3 worm cellular contexts compared by ENCODE assay signal in the genomic region with DNA sequence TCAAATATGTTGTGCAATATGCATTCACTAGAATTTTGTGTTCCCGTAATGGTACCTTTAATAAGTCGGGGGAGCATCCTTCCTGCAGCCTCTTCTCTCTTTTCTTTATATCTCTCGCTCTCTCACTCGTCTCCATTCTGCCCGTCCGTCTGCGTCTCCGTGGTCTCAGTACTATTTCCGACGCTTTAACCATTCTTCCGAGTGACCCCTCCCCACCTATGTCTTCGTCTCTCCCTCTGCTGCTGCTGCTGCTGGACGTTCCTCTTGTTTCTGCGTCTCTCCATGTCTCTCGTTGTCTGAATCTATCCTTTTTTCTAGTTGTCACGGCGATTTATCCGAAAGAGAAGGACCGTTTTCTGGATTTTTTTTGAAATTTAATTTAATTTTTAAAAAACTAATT.
A peak's percentile ranks its signal among the peaks of the same experiment; 100 is the strongest.
TF ChIP-seq lines count a peak whose summit lies in the region.

No protein-coding gene starts in this region.

TF ChIP-seq in whole organism, L1 larva, 84 proteins besides CTCF, POLR2A, EP300 and RAD21 (continued from another document):
- peak; percentile 61 to 69 for TF ChIP-seq lsy-2 (tag; optimal IDR thresholded peaks at IDR 0.05; lab: Kevin White, UChicago)
- TF ChIP-seq ceh-88 (GFP tag; IDR thresholded peaks at IDR 0.05; lab: Robert Waterston, UW) = no peak
- TF ChIP-seq nhr-47 (tag; optimal IDR thresholded peaks at IDR 0.05; lab: Kevin White, UChicago) = peak; percentile 80
- TF ChIP-seq unc-130 (tag; optimal IDR thresholded peaks at IDR 0.05; lab: Kevin White, UChicago) = no peak
- no peak for TF ChIP-seq nhr-237 (tag; optimal IDR thresholded peaks at IDR 0.05; lab: Kevin White, UChicago)
- peak; percentile 61 for TF ChIP-seq nhr-11 (tag; optimal IDR thresholded peaks at IDR 0.05; lab: Kevin White, UChicago)
- TF ChIP-seq Y116A8C.19 (tag; optimal IDR thresholded peaks at IDR 0.05; lab: Kevin White, UChicago; ENCODE audit: borderline replicate concordance) = no peak
- peak; percentile 39 for TF ChIP-seq isw-1 (GFP tag; IDR thresholded peaks at IDR 0.05; lab: Robert Waterston, UW)
- TF ChIP-seq mep-1 (tag; optimal IDR thresholded peaks at IDR 0.05; lab: Kevin White, UChicago) = peak; percentile 78
- peak; percentile 60 for TF ChIP-seq nhr-19 (GFP tag; conservative IDR thresholded peaks at IDR 0.05; lab: Robert Waterston, UW)
- peak; percentile 25 for TF ChIP-seq fkh-8 (tag; optimal IDR thresholded peaks at IDR 0.05; lab: Kevin White, UChicago)
- TF ChIP-seq lin-39 (tag; optimal IDR thresholded peaks at IDR 0.05; lab: Kevin White, UChicago) = peak; percentile 28
- TF ChIP-seq fkh-10 (GFP tag; optimal IDR thresholded peaks at IDR 0.05; lab: Kevin White, UChicago) = peak; percentile 43
- TF ChIP-seq dsc-1 (tag; optimal IDR thresholded peaks at IDR 0.05; lab: Kevin White, UChicago) = peak; percentile 60
- peak; percentile 53 for TF ChIP-seq nhr-90 (tag; optimal IDR thresholded peaks at IDR 0.05; lab: Kevin White, UChicago; ENCODE audit: poor library complexity)
- no peak for TF ChIP-seq unc-98 (GFP tag; IDR thresholded peaks at IDR 0.05; lab: Robert Waterston, UW)
- TF ChIP-seq swsn-7 (tag; optimal IDR thresholded peaks at IDR 0.05; lab: Kevin White, UChicago) = peak; percentile 86
- peak; percentile 66 for TF ChIP-seq xbp-1 (tag; optimal IDR thresholded peaks at IDR 0.05; lab: Kevin White, UChicago)
- TF ChIP-seq nhr-71 (tag; optimal IDR thresholded peaks at IDR 0.05; lab: Kevin White, UChicago) = peak; percentile 89
- peak; percentile 82 for TF ChIP-seq unc-86 (tag; optimal IDR thresholded peaks at IDR 0.05; lab: Kevin White, UChicago)
- TF ChIP-seq nhr-85 (tag; lab: Kevin White, UChicago) = peak; percentile 69
- TF ChIP-seq rnt-1 (tag; optimal IDR thresholded peaks at IDR 0.05; lab: Kevin White, UChicago) = peak; percentile 79
- peak; percentile 66 for TF ChIP-seq lin-13 (GFP tag; optimal IDR thresholded peaks at IDR 0.05; lab: Kevin White, UChicago)
- TF ChIP-seq tbx-2 (tag; optimal IDR thresholded peaks at IDR 0.05; lab: Kevin White, UChicago) = peak; percentile 80
- peak; percentile 0 for TF ChIP-seq F16B12.6 (tag; optimal IDR thresholded peaks at IDR 0.05; lab: Kevin White, UChicago)

TF ChIP-seq in whole organism, L3 larva, 47 proteins besides CTCF, POLR2A, EP300 and RAD21 (continued from another document):
- TF ChIP-seq nfya-1 (tag; optimal IDR thresholded peaks at IDR 0.05; lab: Kevin White, UChicago; ENCODE audit: insufficient read depth) = peak; percentile 87
- peak; percentile 55 for TF ChIP-seq nhr-25 (tag; optimal IDR thresholded peaks at IDR 0.05; lab: Kevin White, UChicago)
- no peak for TF ChIP-seq nhr-237 (tag; optimal IDR thresholded peaks at IDR 0.05; lab: Kevin White, UChicago)
- no peak for TF ChIP-seq nhr-12 (tag; optimal IDR thresholded peaks at IDR 0.05; lab: Kevin White, UChicago)
- TF ChIP-seq skn-1 (tag; optimal IDR thresholded peaks at IDR 0.05; lab: Kevin White, UChicago) = peak; percentile 31
- no peak for TF ChIP-seq snpc-4 (tag; optimal IDR thresholded peaks at IDR 0.05; lab: Kevin White, UChicago)
- no peak for TF ChIP-seq lin-15B (tag; optimal IDR thresholded peaks at IDR 0.05; lab: Kevin White, UChicago)
- TF ChIP-seq hmg-11 (tag; optimal IDR thresholded peaks at IDR 0.05; lab: Kevin White, UChicago) = peak; percentile 97
- TF ChIP-seq fos-1 (tag; optimal IDR thresholded peaks at IDR 0.05; lab: Kevin White, UChicago) = no peak
- TF ChIP-seq daf-12 (tag; optimal IDR thresholded peaks at IDR 0.05; lab: Kevin White, UChicago) = no peak
- TF ChIP-seq aly-2 (tag; optimal IDR thresholded peaks at IDR 0.05; lab: Kevin White, UChicago) = no peak
- peak; percentile 56 for TF ChIP-seq pha-4 (tag; optimal IDR thresholded peaks at IDR 0.05; lab: Kevin White, UChicago)
- no peak for TF ChIP-seq mdl-1 (tag; optimal IDR thresholded peaks at IDR 0.05; lab: Kevin White, UChicago)
- peak; percentile 59 for TF ChIP-seq lin-39 (tag; optimal IDR thresholded peaks at IDR 0.05; lab: Kevin White, UChicago)

TF ChIP-seq in whole organism, L4 larva, 104 proteins besides CTCF, POLR2A, EP300 and RAD21 (continued from another document):
- TF ChIP-seq aly-2 (tag; optimal IDR thresholded peaks at IDR 0.05; lab: Kevin White, UChicago) = no peak
- TF ChIP-seq D1046.2 (GFP tag; IDR thresholded peaks at IDR 0.05; lab: Robert Waterston, UW) = no peak
- TF ChIP-seq nhr-237 (tag; optimal IDR thresholded peaks at IDR 0.05; lab: Kevin White, UChicago) = no peak
- TF ChIP-seq Y75B8A.6 (GFP tag; IDR thresholded peaks at IDR 0.05; lab: Robert Waterston, UW) = no peak
- no peak for TF ChIP-seq zfp-2 (tag; optimal IDR thresholded peaks at IDR 0.05; lab: Kevin White, UChicago)
- TF ChIP-seq ctbp-1 (GFP tag; IDR thresholded peaks at IDR 0.05; lab: Robert Waterston, UW) = 0 out of 2 replicates have a peak, but pooled peaks have one; percentile 35
- peak; percentile 76 for TF ChIP-seq hlh-30 (tag; optimal IDR thresholded peaks at IDR 0.05; lab: Kevin White, UChicago; ENCODE audit: insufficient read depth)
- peak; percentile 70 for TF ChIP-seq mep-1 (tag; optimal IDR thresholded peaks at IDR 0.05; lab: Kevin White, UChicago)
- 0 out of 2 replicates have a peak, but pooled peaks have one; percentile 55 for TF ChIP-seq dmd-8 (GFP tag; IDR thresholded peaks at IDR 0.05; lab: Robert Waterston, UW)
- TF ChIP-seq ztf-11 (tag; optimal IDR thresholded peaks at IDR 0.05; lab: Kevin White, UChicago) = no peak
- TF ChIP-seq F26F4.8 (GFP tag; conservative IDR thresholded peaks at IDR 0.05; lab: Robert Waterston, UW) = no peak
- TF ChIP-seq daf-16 (GFP tag; optimal IDR thresholded peaks at IDR 0.05; lab: Kevin White, UChicago) = no peak
- TF ChIP-seq daf-16 (tag; optimal IDR thresholded peaks at IDR 0.05; lab: Kevin White, UChicago) = peak; percentile 32
- TF ChIP-seq dmd-6 (GFP tag; IDR thresholded peaks at IDR 0.05; lab: Robert Waterston, UW) = peak; percentile 62
- peak; percentile 37 for TF ChIP-seq spr-1 (tag; optimal IDR thresholded peaks at IDR 0.05; lab: Kevin White, UChicago)
- TF ChIP-seq dmd-9 (GFP tag; IDR thresholded peaks at IDR 0.05; lab: Robert Waterston, UW) = no peak
- no peak for TF ChIP-seq F49E8.2 (tag; optimal IDR thresholded peaks at IDR 0.05; lab: Kevin White, UChicago; ENCODE audit: borderline replicate concordance)
- TF ChIP-seq lsy-2 (tag; optimal IDR thresholded peaks at IDR 0.05; lab: Kevin White, UChicago) = peak in 1 of 2 experiments; percentile 66
- no peak for TF ChIP-seq skn-1 (tag; optimal IDR thresholded peaks at IDR 0.05; lab: Kevin White, UChicago)
- no peak for TF ChIP-seq snpc-4 (tag; optimal IDR thresholded peaks at IDR 0.05; lab: Kevin White, UChicago)
- peak; percentile 44; the same call in 1 of the 2 replicates for TF ChIP-seq egl-43 (GFP tag; IDR thresholded peaks at IDR 0.05; lab: Robert Waterston, UW)
- no peak for TF ChIP-seq nhr-25 (tag; optimal IDR thresholded peaks at IDR 0.05; lab: Kevin White, UChicago; ENCODE audit: borderline replicate concordance, insufficient read depth)
- no peak for TF ChIP-seq zfp-3 (GFP tag; conservative IDR thresholded peaks at IDR 0.05; lab: Robert Waterston, UW)
- TF ChIP-seq saeg-2 (GFP tag; IDR thresholded peaks at IDR 0.05; lab: Robert Waterston, UW) = no peak
- peak in 1 of 2 experiments; percentile 50 for TF ChIP-seq hif-1 (tag; optimal IDR thresholded peaks at IDR 0.05; lab: Kevin White, UChicago)
- TF ChIP-seq daf-8 (GFP tag; IDR thresholded peaks at IDR 0.05; lab: Robert Waterston, UW) = no peak
- no peak for TF ChIP-seq ama-1 (optimal IDR thresholded peaks at IDR 0.05; lab: Kevin White, UChicago)
- no peak for TF ChIP-seq egl-27 (tag; optimal IDR thresholded peaks at IDR 0.05; lab: Kevin White, UChicago)
- no peak for TF ChIP-seq lin-15B (tag; optimal IDR thresholded peaks at IDR 0.05; lab: Kevin White, UChicago)
- peak; percentile 8 for TF ChIP-seq mxl-3 (GFP tag; optimal IDR thresholded peaks at IDR 0.05; lab: Kevin White, UChicago)
- no peak for TF ChIP-seq nhr-76 (tag; optimal IDR thresholded peaks at IDR 0.05; lab: Kevin White, UChicago)
- peak; percentile 79 for TF ChIP-seq hlh-11 (tag; optimal IDR thresholded peaks at IDR 0.05; lab: Kevin White, UChicago)
- TF ChIP-seq Y48G9A.11 (GFP tag; IDR thresholded peaks at IDR 0.05; lab: Robert Waterston, UW) = no peak
- TF ChIP-seq lin-13 (GFP tag; optimal IDR thresholded peaks at IDR 0.05; lab: Kevin White, UChicago) = no peak
- no peak for TF ChIP-seq nhr-10 (tag; optimal IDR thresholded peaks at IDR 0.05; lab: Kevin White, UChicago)
- TF ChIP-seq Y105C5A.15 (GFP tag; IDR thresholded peaks at IDR 0.05; lab: Robert Waterston, UW) = no peak
- TF ChIP-seq unc-39 (tag; optimal IDR thresholded peaks at IDR 0.05; lab: Kevin White, UChicago) = no peak
- TF ChIP-seq F10B5.3 (tag; optimal IDR thresholded peaks at IDR 0.05; lab: Kevin White, UChicago) = no peak
- TF ChIP-seq F44E2.7 (GFP tag; IDR thresholded peaks at IDR 0.05; lab: Robert Waterston, UW) = no peak
- peak; percentile 59 for TF ChIP-seq mes-2 (tag; optimal IDR thresholded peaks at IDR 0.05; lab: Kevin White, UChicago; ENCODE audit: poor library complexity, severe bottlenecking)
- TF ChIP-seq snpc-1.2 (GFP tag; IDR thresholded peaks at IDR 0.05; lab: Robert Waterston, UW) = no peak
- no peak for TF ChIP-seq lin-39 (tag; optimal IDR thresholded peaks at IDR 0.05; lab: Kevin White, UChicago)
- no peak for TF ChIP-seq daf-12 (tag; optimal IDR thresholded peaks at IDR 0.05; lab: Kevin White, UChicago)
- no peak for TF ChIP-seq cey-2 (tag; optimal IDR thresholded peaks at IDR 0.05; lab: Kevin White, UChicago; ENCODE audit: borderline replicate concordance, insufficient read depth)
- no peak for TF ChIP-seq lim-7 (GFP tag; IDR thresholded peaks at IDR 0.05; lab: Robert Waterston, UW)
- TF ChIP-seq mdt-29 (GFP tag; IDR thresholded peaks at IDR 0.05; lab: Robert Waterston, UW) = no peak
- TF ChIP-seq nhr-102 (tag; optimal IDR thresholded peaks at IDR 0.05; lab: Kevin White, UChicago) = peak; percentile 19
- 0 out of 2 replicates have a peak, but pooled peaks have one; percentile 49 for TF ChIP-seq set-16 (GFP tag; IDR thresholded peaks at IDR 0.05; lab: Robert Waterston, UW)
- peak in 1 of 2 experiments; percentile 47 for TF ChIP-seq unc-62 (GFP tag; optimal IDR thresholded peaks at IDR 0.05 in 1 of 2; lab: Kevin White, UChicago)
- TF ChIP-seq unc-62 (tag; optimal IDR thresholded peaks at IDR 0.05; lab: Kevin White, UChicago) = no peak
- TF ChIP-seq duxl-1 (tag; optimal IDR thresholded peaks at IDR 0.05; lab: Kevin White, UChicago; ENCODE audit: poor library complexity) = peak; percentile 41
- TF ChIP-seq nhr-42 (GFP tag; IDR thresholded peaks at IDR 0.05; lab: Robert Waterston, UW) = no peak
- no peak for TF ChIP-seq madf-9 (GFP tag; conservative IDR thresholded peaks at IDR 0.05; lab: Robert Waterston, UW)
- TF ChIP-seq fos-1 (tag; optimal IDR thresholded peaks at IDR 0.05; lab: Kevin White, UChicago) = no peak
- no peak for TF ChIP-seq gei-8 (GFP tag; optimal IDR thresholded peaks at IDR 0.05; lab: Kevin White, UChicago)
- no peak for TF ChIP-seq aha-1 (tag; lab: Kevin White, UChicago)
- no peak for TF ChIP-seq nhr-41 (GFP tag; IDR thresholded peaks at IDR 0.05; lab: Robert Waterston, UW)
- no peak for TF ChIP-seq ztf-7 (tag; optimal IDR thresholded peaks at IDR 0.05; lab: Kevin White, UChicago)
- no peak for TF ChIP-seq php-3 (GFP tag; IDR thresholded peaks at IDR 0.05; lab: Robert Waterston, UW)
- no peak for TF ChIP-seq nhr-6 (tag; optimal IDR thresholded peaks at IDR 0.05; lab: Kevin White, UChicago)
- peak; percentile 18 to 20 for TF ChIP-seq mdl-1 (tag; optimal IDR thresholded peaks at IDR 0.05; lab: Kevin White, UChicago)
- TF ChIP-seq ceh-20 (GFP tag; IDR thresholded peaks at IDR 0.05; lab: Robert Waterston, UW) = no peak
- no peak for TF ChIP-seq pqm-1 (tag; optimal IDR thresholded peaks at IDR 0.05; lab: Kevin White, UChicago)
- TF ChIP-seq sdz-12 (GFP tag; optimal IDR thresholded peaks at IDR 0.05; lab: Kevin White, UChicago) = no peak
- peak; percentile 8 for TF ChIP-seq F37D6.2 (tag; optimal IDR thresholded peaks at IDR 0.05; lab: Kevin White, UChicago)
- TF ChIP-seq ceh-28 (tag; optimal IDR thresholded peaks at IDR 0.05; lab: Kevin White, UChicago) = no peak
- TF ChIP-seq nhr-48 (tag; optimal IDR thresholded peaks at IDR 0.05; lab: Kevin White, UChicago) = peak; percentile 49
- no peak for TF ChIP-seq ceh-62 (tag; optimal IDR thresholded peaks at IDR 0.05; lab: Kevin White, UChicago)
- TF ChIP-seq mxl-2 (GFP tag; conservative IDR thresholded peaks at IDR 0.05; lab: Robert Waterston, UW) = no peak
- TF ChIP-seq daf-19 (GFP tag; conservative IDR thresholded peaks at IDR 0.05; lab: Robert Waterston, UW) = no peak
- TF ChIP-seq fkh-10 (GFP tag; optimal IDR thresholded peaks at IDR 0.05; lab: Kevin White, UChicago) = no peak
- TF ChIP-seq ZK546.5 (tag; optimal IDR thresholded peaks at IDR 0.05; lab: Kevin White, UChicago) = no peak
- no peak for TF ChIP-seq lin-29 (GFP tag; IDR thresholded peaks at IDR 0.05; lab: Robert Waterston, UW)
- peak; percentile 93 for TF ChIP-seq hmg-1.1 (GFP tag; IDR thresholded peaks at IDR 0.05; lab: Robert Waterston, UW)
